Fruit fly (Drosophila melanogaster) whole organism, embryonic: ENCODE measurements around the gene Cubn.

Experiments used
- Bdp1 ChIP-seq: fragments of 200-800 bp; sonication (Bioruptor generic); optimal IDR thresholded peaks from 3 replicates; lab custom pipeline; 2016; ENCODE audit warnings: missing biosample characterization, missing genetic modification characterization
- CG11247 ChIP-seq: fragments of 200-800 bp; sonication (Bioruptor generic); IDR thresholded peaks from 2 replicates; pipeline ENCODE4 v1.3.6; 2022; ENCODE audit warnings: missing biosample characterization, missing genetic modification characterization
- CG15011 ChIP-seq: fragments of 200-800 bp; sonication (Bioruptor generic); optimal IDR thresholded peaks from 3 replicates; lab custom pipeline; 2018; ENCODE audit warnings: missing biosample characterization, mild to moderate bottlenecking, missing genetic modification characterization
- CG1529 ChIP-seq: fragments of 200-800 bp; sonication (Bioruptor generic); optimal IDR thresholded peaks from 3 replicates; lab custom pipeline; 2018; ENCODE audit warnings: missing biosample characterization, missing genetic modification characterization
- CG16863 ChIP-seq: fragments of 200-800 bp; sonication (Bioruptor generic); optimal IDR thresholded peaks from 3 replicates; lab custom pipeline; 2016; ENCODE audit warnings: missing biosample characterization, missing genetic modification characterization
- CG1792 ChIP-seq: fragments of 200-800 bp; sonication (Bioruptor generic); optimal IDR thresholded peaks from 2 replicates; lab custom pipeline; 2016; ENCODE audit warnings: missing biosample characterization, missing genetic modification characterization
- CG18619 ChIP-seq: fragments of 200-800 bp; sonication (Bioruptor generic); optimal IDR thresholded peaks from 3 replicates; lab custom pipeline; 2017; ENCODE audit warnings: missing biosample characterization, mild to moderate bottlenecking, missing genetic modification characterization
- CG3281 ChIP-seq: fragments of 200-800 bp; sonication (Bioruptor generic); optimal IDR thresholded peaks from 3 replicates; lab custom pipeline; 2017; ENCODE audit warnings: missing biosample characterization, mild to moderate bottlenecking, missing genetic modification characterization
- CG34376 ChIP-seq: fragments of 200-800 bp; sonication (Bioruptor generic); optimal IDR thresholded peaks from 2 replicates; lab custom pipeline; 2018; ENCODE audit warnings: missing biosample characterization, mild to moderate bottlenecking, missing genetic modification characterization
- CG43689 ChIP-seq: fragments of 200-800 bp; sonication (Bioruptor generic); IDR thresholded peaks from 2 replicates; pipeline ENCODE4 v1.3.6; 2022; ENCODE audit warnings: missing biosample characterization, missing genetic modification characterization
- CG4617 ChIP-seq: fragments of 200-800 bp; sonication (Bioruptor generic); optimal IDR thresholded peaks from 3 replicates; lab custom pipeline; 2016; ENCODE audit warnings: missing biosample characterization, missing genetic modification characterization, borderline replicate concordance
- CG4730 ChIP-seq: fragments of 200-800 bp; sonication (Bioruptor generic); IDR thresholded peaks from 2 replicates; pipeline ENCODE4 v1.3.6; 2022; ENCODE audit warnings: missing biosample characterization, missing genetic modification characterization
- CG7372 ChIP-seq: fragments of 200-800 bp; sonication (Bioruptor generic); IDR thresholded peaks from 2 replicates; pipeline ENCODE4 v1.3.6; 2022; ENCODE audit warnings: missing biosample characterization, missing genetic modification characterization
- Chrac-16 ChIP-seq: fragments of 200-800 bp; sonication (Bioruptor generic); optimal IDR thresholded peaks from 3 replicates; lab custom pipeline; 2016; ENCODE audit warnings: missing biosample characterization, missing genetic modification characterization
- Eip74EF ChIP-seq, 2 experiments: fragments of 200-800 bp in 1 of 2; fragments of >200 bp in 1 of 2; sonication (Bioruptor generic) in 1 of 2; optimal IDR thresholded peaks; 2 replicates each; lab custom pipeline; 2017 to 2019; ENCODE audit warnings: missing biosample characterization in 2 of 2, missing genetic modification characterization in 2 of 2, mild to moderate bottlenecking in 1 of 2, moderate library complexity in 1 of 2
- Ets65A ChIP-seq: fragments of 200-800 bp; sonication (Bioruptor generic); peaks from one replicate; lab custom pipeline; 2016; ENCODE audit warnings: missing biosample characterization, missing genetic modification characterization
- Ets97D ChIP-seq: fragments of 200-800 bp; sonication (Bioruptor generic); optimal IDR thresholded peaks from 3 replicates; lab custom pipeline; 2016; ENCODE audit warnings: missing biosample characterization, missing genetic modification characterization
- HmgD ChIP-seq: fragments of 200-800 bp; sonication (Bioruptor generic); optimal IDR thresholded peaks from 3 replicates; lab custom pipeline; 2016; ENCODE audit warnings: missing biosample characterization, missing genetic modification characterization
- NFAT ChIP-seq: fragments of 200-800 bp; sonication (Bioruptor generic); IDR thresholded peaks from 2 replicates; pipeline ENCODE4 v1.3.6; 2022; ENCODE audit warnings: missing biosample characterization, missing genetic modification characterization
- Nf-YA ChIP-seq: fragments of 200-800 bp; sonication (Bioruptor generic); IDR thresholded peaks from 2 replicates; pipeline ENCODE4 v1.3.6; 2022; ENCODE audit warnings: missing biosample characterization, missing genetic modification characterization
- Opbp ChIP-seq: fragments of 200-800 bp; sonication (Bioruptor generic); IDR thresholded peaks from 3 replicates; pipeline ENCODE4 v1.3.6; 2022; ENCODE audit warnings: missing biosample characterization, missing genetic modification characterization; ENCODE audit not compliant: partially characterized antibody
- Ptx1 ChIP-seq: fragments of 200-800 bp; sonication (Bioruptor generic); IDR thresholded peaks from 2 replicates; pipeline ENCODE4 v1.3.6; 2022; ENCODE audit warnings: missing biosample characterization, missing genetic modification characterization
- Sox100B ChIP-seq: fragments of 200-800 bp; sonication (Bioruptor generic); optimal IDR thresholded peaks from 3 replicates; lab custom pipeline; 2018; ENCODE audit warnings: missing biosample characterization, mild to moderate bottlenecking, missing genetic modification characterization
- bab2 ChIP-seq: fragments of 200-800 bp; sonication (Bioruptor generic); optimal IDR thresholded peaks from 2 replicates; lab custom pipeline; 2016; ENCODE audit warnings: missing biosample characterization, missing genetic modification characterization
- bowl ChIP-seq: fragments of 200-800 bp; sonication (Bioruptor generic); IDR thresholded peaks from 2 replicates; pipeline ENCODE4 v1.3.6; 2022; ENCODE audit warnings: missing biosample characterization, missing genetic modification characterization
- br ChIP-seq: fragments of >200 bp; optimal IDR thresholded peaks from 2 replicates; lab custom pipeline; 2017
- cg ChIP-seq: fragments of 200-800 bp; sonication (Bioruptor generic); optimal IDR thresholded peaks from 3 replicates; lab custom pipeline; 2019; ENCODE audit warnings: missing biosample characterization, mild to moderate bottlenecking, missing genetic modification characterization, moderate library complexity
- chinmo ChIP-seq: fragments of 200-800 bp; sonication (Bioruptor generic); IDR thresholded peaks from 4 replicates; pipeline ENCODE4 v1.3.6; 2022; ENCODE audit warnings: missing biosample characterization, missing genetic modification characterization; ENCODE audit not compliant: partially characterized antibody
- ci ChIP-seq: fragments of 200-800 bp; sonication (Bioruptor generic); IDR thresholded peaks from 3 replicates; pipeline ENCODE4 v1.3.6; 2022; ENCODE audit warnings: missing biosample characterization, missing genetic modification characterization
- crol ChIP-seq: fragments of 200-800 bp; sonication (Bioruptor generic); IDR thresholded peaks from 2 replicates; pipeline ENCODE4 v1.3.6; 2022; ENCODE audit warnings: missing biosample characterization, missing genetic modification characterization
- emc ChIP-seq: fragments of 200-800 bp; sonication (Bioruptor generic); optimal IDR thresholded peaks from 2 replicates; lab custom pipeline; 2016; ENCODE audit warnings: missing biosample characterization, missing genetic modification characterization
- gem ChIP-seq: fragments of 200-800 bp; sonication (Bioruptor generic); optimal IDR thresholded peaks from 2 replicates; lab custom pipeline; 2019; ENCODE audit warnings: missing biosample characterization, mild to moderate bottlenecking, missing genetic modification characterization, moderate library complexity
- gsb ChIP-seq: fragments of 200-800 bp; sonication (Bioruptor generic); IDR thresholded peaks from 2 replicates; pipeline ENCODE4 v1.3.6; 2022; ENCODE audit warnings: missing biosample characterization, missing genetic modification characterization
- hth ChIP-seq: fragments of >200 bp; optimal IDR thresholded peaks from 2 replicates; lab custom pipeline; 2017; ENCODE audit warnings: inconsistent platforms
- jigr1 ChIP-seq: fragments of 200-800 bp; sonication (Bioruptor generic); IDR thresholded peaks from 3 replicates; pipeline ENCODE4 v1.3.6; 2022; ENCODE audit warnings: missing biosample characterization, missing genetic modification characterization
- prd ChIP-seq, 3 experiments: fragments of >200 bp in 2 of 3; fragments of 200-800 bp in 1 of 3; sonication (Bioruptor generic) in 1 of 3; optimal IDR thresholded peaks in 2 of 3; IDR thresholded peaks in 1 of 3; 2 replicates in 2 of 3; 3 replicates in 1 of 3; pipeline versions ENCODE4 v1.3.6 to Lab custom; 2017 to 2022; ENCODE audit warnings: missing biosample characterization in 1 of 3, missing genetic modification characterization in 1 of 3
- rib ChIP-seq: fragments of 200-800 bp; sonication (Bioruptor generic); IDR thresholded peaks from 2 replicates; pipeline ENCODE4 v1.3.6; 2022; ENCODE audit warnings: missing biosample characterization, missing genetic modification characterization
- run ChIP-seq: fragments of 200-800 bp; sonication (Bioruptor generic); optimal IDR thresholded peaks from 3 replicates; lab custom pipeline; 2018; ENCODE audit warnings: missing biosample characterization, mild to moderate bottlenecking, missing genetic modification characterization
- sim ChIP-seq: fragments of 200-800 bp; sonication (Bioruptor generic); IDR thresholded peaks from 2 replicates; pipeline ENCODE4 v1.3.6; 2022; ENCODE audit warnings: missing biosample characterization, missing genetic modification characterization
- slou ChIP-seq: fragments of 200-800 bp; sonication (Bioruptor generic); optimal IDR thresholded peaks from 3 replicates; lab custom pipeline; 2016; ENCODE audit warnings: missing biosample characterization, missing genetic modification characterization

Cubn gene

dm6 chrX:9579918-9580521 lies 8.9 kb upstream of the Cubn start, which contains the start of gene LPCAT (continued):
- peak; percentile 80 for TF ChIP-seq bab2 (GFP tag; lab: Kevin White, UChicago)
- peak; percentile 97 for TF ChIP-seq Ets65A
- TF ChIP-seq CG7372 (GFP tag; lab: Robert Waterston, UW): peak; percentile 72
- TF ChIP-seq rib (GFP tag; lab: Robert Waterston, UW): peak; percentile 79
- peak; percentile 82 for TF ChIP-seq NFAT (GFP tag; lab: Robert Waterston, UW)
- peak; percentile 19 for TF ChIP-seq CG4617 (GFP tag; lab: Kevin White, UChicago)
- TF ChIP-seq Ptx1: peak; percentile 88
- TF ChIP-seq prd (optimal IDR thresholded peaks at IDR 0.05; lab: Kevin White, UChicago): no peak
- TF ChIP-seq prd (GFP tag; IDR thresholded peaks at IDR 0.05; lab: Robert Waterston, UW): peak; percentile 86
- peak; percentile 37; the same call in 1 of the 2 replicates for TF ChIP-seq CG43689 (GFP tag; lab: Robert Waterston, UW)
- no peak for TF ChIP-seq Nf-YA (GFP tag; lab: Robert Waterston, UW)
- peak; percentile 56 for TF ChIP-seq CG34376 (GFP tag; lab: Kevin White, UChicago)
- peak; percentile 79 for TF ChIP-seq HmgD
- no peak for TF ChIP-seq crol (GFP tag; lab: Robert Waterston, UW)
- no peak for TF ChIP-seq CG15011 (GFP tag; lab: Kevin White, UChicago)
- TF ChIP-seq Sox100B (GFP tag; lab: Kevin White, UChicago): peak; percentile 51
- TF ChIP-seq slou: peak; percentile 80
- peak; percentile 86 for TF ChIP-seq CG11247 (GFP tag; lab: Robert Waterston, UW)
- no peak for TF ChIP-seq run
- TF ChIP-seq br (lab: Kevin White, UChicago): no peak
- TF ChIP-seq CG3281 (GFP tag; lab: Kevin White, UChicago): peak; percentile 54
- peak; percentile 45 for TF ChIP-seq Bdp1 (GFP tag; lab: Kevin White, UChicago)
- TF ChIP-seq Opbp (GFP tag; lab: Robert Waterston, UW): peak; percentile 77
- peak; percentile 7 for TF ChIP-seq cg (GFP tag; lab: Kevin White, UChicago)
- TF ChIP-seq gem (tag; lab: Kevin White, UChicago): peak; percentile 63
- TF ChIP-seq CG1792 (GFP tag; lab: Kevin White, UChicago): peak; percentile 46
- TF ChIP-seq CG18619: peak; percentile 22
- 0 out of 4 replicates have a peak, but pooled peaks have one; percentile 63 for TF ChIP-seq chinmo (GFP tag; lab: Robert Waterston, UW)
- TF ChIP-seq CG1529: no peak
- peak; percentile 91 for TF ChIP-seq Ets97D (GFP tag; lab: Kevin White, UChicago)
- TF ChIP-seq sim (GFP tag; lab: Robert Waterston, UW): no peak
- no peak for TF ChIP-seq bowl (GFP tag; lab: Robert Waterston, UW)
- no peak for TF ChIP-seq Eip74EF (GFP tag; optimal IDR thresholded peaks at IDR 0.05; lab: Kevin White, UChicago)
- peak; percentile 65 for TF ChIP-seq Chrac-16
- no peak for TF ChIP-seq hth
- TF ChIP-seq CG16863 (GFP tag; lab: Kevin White, UChicago): peak; percentile 52
- 0 out of 3 replicates have a peak, but pooled peaks have one; percentile 52 for TF ChIP-seq jigr1 (GFP tag; lab: Robert Waterston, UW)
- peak; percentile 70 for TF ChIP-seq emc
- TF ChIP-seq CG4730: peak; percentile 50
- peak; percentile 67; the same call in 1 of the 2 replicates for TF ChIP-seq gsb (GFP tag; lab: Robert Waterston, UW)
- peak; percentile 78; the same call in 2 of the 3 replicates for TF ChIP-seq ci (GFP tag; lab: Robert Waterston, UW)
